Fruit fly (Drosophila melanogaster): ENCODE measurements around the gene CG43760.

Gene CG43760

dm6 chr2L:15741418-15741817, 35.2 kb downstream of the CG43760 start:
- TF ChIP-seq Sox14 (GFP tag; optimal IDR thresholded peaks at IDR 0.05) = no peak
- no peak for TF ChIP-seq CG6792 (GFP tag; optimal IDR thresholded peaks at IDR 0.05)
- no peak for TF ChIP-seq eg (GFP tag; IDR thresholded peaks at IDR 0.05)
- no peak for TF ChIP-seq CG3919 (GFP tag; optimal IDR thresholded peaks at IDR 0.05)
- TF ChIP-seq Sox15 (GFP tag; optimal IDR thresholded peaks at IDR 0.05) = no peak
- TF ChIP-seq Hr4 (GFP tag; optimal IDR thresholded peaks at IDR 0.05) = no peak
- TF ChIP-seq lz (GFP tag; optimal IDR thresholded peaks at IDR 0.05) = no peak
- no peak for TF ChIP-seq fd59A (GFP tag; optimal IDR thresholded peaks at IDR 0.05)
- TF ChIP-seq CG6276 (GFP tag; optimal IDR thresholded peaks at IDR 0.05) = no peak
- TF ChIP-seq Eip78C (GFP tag) = no peak
- no peak for TF ChIP-seq CG6854 (GFP tag; optimal IDR thresholded peaks at IDR 0.05)
- TF ChIP-seq CG10669 (GFP tag; optimal IDR thresholded peaks at IDR 0.05) = no peak
- no peak for TF ChIP-seq CG11294 (GFP tag; IDR thresholded peaks at IDR 0.05)
- no peak for TF ChIP-seq CG9139 (GFP tag; optimal IDR thresholded peaks at IDR 0.05)
- no peak for TF ChIP-seq spab (GFP tag; optimal IDR thresholded peaks at IDR 0.05)
- no peak for TF ChIP-seq achi (GFP tag; optimal IDR thresholded peaks at IDR 0.05)
- no peak for TF ChIP-seq Blimp-1 (GFP tag; optimal IDR thresholded peaks at IDR 0.05)
- TF ChIP-seq Ets21C (GFP tag; optimal IDR thresholded peaks at IDR 0.05) = no peak
- no peak for TF ChIP-seq CG8119 (GFP tag; IDR thresholded peaks at IDR 0.05)
- TF ChIP-seq acj6 (GFP tag; optimal IDR thresholded peaks at IDR 0.05) = no peak

dm6 chr2L:15740918-15741317, 35.7 kb downstream of the CG43760 start:
- TF ChIP-seq fd59A (GFP tag; optimal IDR thresholded peaks at IDR 0.05) (no peak), Smox (GFP tag; optimal IDR thresholded peaks at IDR 0.05) (no peak), acj6 (GFP tag; optimal IDR thresholded peaks at IDR 0.05) (no peak), Eip78C (GFP tag) (no peak), CG6808 (GFP tag; optimal IDR thresholded peaks at IDR 0.05) (no peak), Lpt (GFP tag; optimal IDR thresholded peaks at IDR 0.05) (no peak), Ets21C (GFP tag; optimal IDR thresholded peaks at IDR 0.05) (no peak), Eip93F (GFP tag; optimal IDR thresholded peaks at IDR 0.05) (no peak), CG3919 (GFP tag; optimal IDR thresholded peaks at IDR 0.05) (no peak), CG7368 (GFP tag; optimal IDR thresholded peaks at IDR 0.05) (no peak)

- TF ChIP-seq esn (GFP tag; optimal IDR thresholded peaks at IDR 0.05) (no peak), CG3919 (GFP tag; optimal IDR thresholded peaks at IDR 0.05) (no peak), Eip93F (GFP tag; optimal IDR thresholded peaks at IDR 0.05) (no peak), salr (GFP tag; optimal IDR thresholded peaks at IDR 0.05) (no peak), fd85E (GFP tag; optimal IDR thresholded peaks at IDR 0.05) (no peak), CG6276 (GFP tag; optimal IDR thresholded peaks at IDR 0.05) (no peak), OdsH (GFP tag; optimal IDR thresholded peaks at IDR 0.05) (no peak), spab (GFP tag; optimal IDR thresholded peaks at IDR 0.05) (no peak), pdm3 (GFP tag; optimal IDR thresholded peaks at IDR 0.05) (no peak), cyc (GFP tag; optimal IDR thresholded peaks at IDR 0.05) (no peak), CG34406 (GFP tag; optimal IDR thresholded peaks at IDR 0.05) (no peak), CG11762 (GFP tag; optimal IDR thresholded peaks at IDR 0.05; ENCODE audit: insufficient read depth) (no peak), Blimp-1 (GFP tag; optimal IDR thresholded peaks at IDR 0.05) (no peak), dac (GFP tag; optimal IDR thresholded peaks at IDR 0.05) (no peak), lz (GFP tag; optimal IDR thresholded peaks at IDR 0.05) (no peak), Sox15 (GFP tag; optimal IDR thresholded peaks at IDR 0.05) (no peak), Eip75B (GFP tag; optimal IDR thresholded peaks at IDR 0.05) (no peak)
Observed at dm6 chr2L:15735918-15736317, 40.7 kb downstream of the CG43760 start.

dm6 chr2L:15731687-15732086, 45.0 kb downstream of the CG43760 start:
- TF ChIP-seq CG8119 (GFP tag; IDR thresholded peaks at IDR 0.05) (no peak), achi (GFP tag; optimal IDR thresholded peaks at IDR 0.05) (no peak), Eip93F (GFP tag; optimal IDR thresholded peaks at IDR 0.05) (no peak), Blimp-1 (GFP tag; optimal IDR thresholded peaks at IDR 0.05) (no peak), Eip78C (GFP tag) (no peak), CG4318 (GFP tag; optimal IDR thresholded peaks at IDR 0.05) (no peak), CG16779 (tag; optimal IDR thresholded peaks at IDR 0.05) (no peak), CG6854 (GFP tag; optimal IDR thresholded peaks at IDR 0.05) (no peak), dac (GFP tag; optimal IDR thresholded peaks at IDR 0.05) (no peak), Hr4 (GFP tag; optimal IDR thresholded peaks at IDR 0.05) (no peak), Ets96B (tag; optimal IDR thresholded peaks at IDR 0.05) (no peak), acj6 (GFP tag; optimal IDR thresholded peaks at IDR 0.05) (no peak), fd59A (GFP tag; optimal IDR thresholded peaks at IDR 0.05) (no peak), CG9139 (GFP tag; optimal IDR thresholded peaks at IDR 0.05) (no peak), Met (GFP tag; optimal IDR thresholded peaks at IDR 0.05) (no peak), dsx (GFP tag; optimal IDR thresholded peaks at IDR 0.05; ENCODE audit: poor library complexity, severe bottlenecking) (no peak), CG7368 (GFP tag; optimal IDR thresholded peaks at IDR 0.05) (no peak), Sox15 (GFP tag; optimal IDR thresholded peaks at IDR 0.05) (no peak), CG3032 (tag; optimal IDR thresholded peaks at IDR 0.05) (no peak)

Measured in whole organism, prepupa.